Worm (Caenorhabditis elegans) whole organism, dauer: ENCODE measurements around the gene ttr-32.

Experiments
- unc-62 ChIP-seq: sonication (generic microtip); optimal IDR thresholded peaks from 2 replicates; lab custom pipeline; 2017; ENCODE audit warnings: missing biosample characterization, missing genetic modification reagents, missing genetic modification characterization

ttr-32 gene

ce11 chrIII:7566098-7566497, at the start of gene ttr-32:
TSS of gene ttr-32 (plus strand) at chrIII:7566411.
- TF ChIP-seq unc-62 = no peak

ce11 chrIII:7518424-7518823, 47.8 kb upstream of the ttr-32 start, which contains the start of gene clk-2:
TSS of gene clk-2 (minus strand) at chrIII:7518524.
- TF ChIP-seq unc-62 = no peak

ce11 chrIII:7520672-7521071, 45.5 kb upstream of the ttr-32 start, which contains the start of the genes cux-7 and C07H6.2:
TSS of gene cux-7 (minus strand) at chrIII:7520845.
TSS of gene C07H6.2 (plus strand) at chrIII:7521009.
- no peak for TF ChIP-seq unc-62

- TF ChIP-seq unc-62 = no peak
These were observed 45.0 kb upstream of the ttr-32 start, which contains the start of gene lig-4 for ce11 chrIII:7521163-7521562. TSS of gene lig-4 (plus strand) at chrIII:7521463.

- TF ChIP-seq unc-62 = no peak
These were observed 41.3 kb upstream of the ttr-32 start for ce11 chrIII:7524830-7525344.

- TF ChIP-seq unc-62 = no peak
These were observed 39.2 kb upstream of the ttr-32 start for ce11 chrIII:7526974-7527466.

- no peak for TF ChIP-seq unc-62
These were observed 36.1 kb upstream of the ttr-32 start for ce11 chrIII:7530108-7530507.

ce11 chrIII:7530830-7531229, 35.4 kb upstream of the ttr-32 start:
- TF ChIP-seq unc-62 = no peak

- no peak for TF ChIP-seq unc-62
These were observed 34.8 kb upstream of the ttr-32 start for ce11 chrIII:7531385-7531784.

- TF ChIP-seq unc-62 = no peak
These were observed 33.2 kb upstream of the ttr-32 start for ce11 chrIII:7533012-7533411.

ce11 chrIII:7534648-7535047, 31.6 kb upstream of the ttr-32 start:
- no peak for TF ChIP-seq unc-62

ce11 chrIII:7535347-7535746, 30.9 kb upstream of the ttr-32 start:
- TF ChIP-seq unc-62 = no peak

ce11 chrIII:7536559-7536958, 29.7 kb upstream of the ttr-32 start, which contains the start of gene lin-39:
TSS of gene lin-39 (minus strand) at chrIII:7536632.
- TF ChIP-seq unc-62 = no peak

- no peak for TF ChIP-seq unc-62
These were observed 24.2 kb upstream of the ttr-32 start for ce11 chrIII:7542037-7542436.

ce11 chrIII:7544211-7544610, 22.0 kb upstream of the ttr-32 start:
- TF ChIP-seq unc-62 = no peak

- TF ChIP-seq unc-62 = no peak
These were observed 21.0 kb upstream of the ttr-32 start for ce11 chrIII:7545189-7545588.

ce11 chrIII:7548963-7549362, 17.2 kb upstream of the ttr-32 start:
- no peak for TF ChIP-seq unc-62

ce11 chrIII:7550979-7551378, 15.2 kb upstream of the ttr-32 start:
- no peak for TF ChIP-seq unc-62

ce11 chrIII:7552859-7553258, 13.4 kb upstream of the ttr-32 start:
- TF ChIP-seq unc-62 = no peak
